Worm (Caenorhabditis elegans) whole organism, mixed stage, embryonic: ENCODE data around the gene mlt-8.

Experiments
- blmp-1 ChIP-seq: fragments of 150-350 bp; optimal IDR thresholded peaks from 2 replicates; lab custom pipeline; 2014; ENCODE audit warnings: missing biosample characterization, missing genetic modification characterization
- drap-1 ChIP-seq: fragments of 200-800 bp; sonication (Bioruptor generic); optimal IDR thresholded peaks from 3 replicates; lab custom pipeline; 2018; ENCODE audit warnings: mild to moderate bottlenecking, missing genetic modification characterization, missing compliant biosample characterization
- nhr-12 ChIP-seq: fragments of 150-350 bp; optimal IDR thresholded peaks from 2 replicates; lab custom pipeline; 2014; ENCODE audit warnings: missing biosample characterization, missing genetic modification characterization
- nhr-28 ChIP-seq: fragments of 150-350 bp; optimal IDR thresholded peaks from 2 replicates; lab custom pipeline; 2014; ENCODE audit warnings: missing biosample characterization, missing genetic modification characterization
- nhr-76 ChIP-seq: sonication (generic microtip); optimal IDR thresholded peaks from 2 replicates; lab custom pipeline; 2017; ENCODE audit warnings: missing biosample characterization, missing genetic modification characterization
- sptf-1 ChIP-seq: sonication (generic microtip); optimal IDR thresholded peaks from 2 replicates; lab custom pipeline; 2017; ENCODE audit warnings: mild to moderate bottlenecking, missing genetic modification characterization, moderate library complexity, missing compliant biosample characterization
- unc-39 ChIP-seq: fragments of 150-350 bp; optimal IDR thresholded peaks from 2 replicates; lab custom pipeline; 2014; ENCODE audit warnings: missing biosample characterization, missing genetic modification characterization
- ztf-11 ChIP-seq: fragments of 150-350 bp; optimal IDR thresholded peaks from 2 replicates; lab custom pipeline; 2014; ENCODE audit warnings: missing biosample characterization, missing genetic modification characterization

DNA sequence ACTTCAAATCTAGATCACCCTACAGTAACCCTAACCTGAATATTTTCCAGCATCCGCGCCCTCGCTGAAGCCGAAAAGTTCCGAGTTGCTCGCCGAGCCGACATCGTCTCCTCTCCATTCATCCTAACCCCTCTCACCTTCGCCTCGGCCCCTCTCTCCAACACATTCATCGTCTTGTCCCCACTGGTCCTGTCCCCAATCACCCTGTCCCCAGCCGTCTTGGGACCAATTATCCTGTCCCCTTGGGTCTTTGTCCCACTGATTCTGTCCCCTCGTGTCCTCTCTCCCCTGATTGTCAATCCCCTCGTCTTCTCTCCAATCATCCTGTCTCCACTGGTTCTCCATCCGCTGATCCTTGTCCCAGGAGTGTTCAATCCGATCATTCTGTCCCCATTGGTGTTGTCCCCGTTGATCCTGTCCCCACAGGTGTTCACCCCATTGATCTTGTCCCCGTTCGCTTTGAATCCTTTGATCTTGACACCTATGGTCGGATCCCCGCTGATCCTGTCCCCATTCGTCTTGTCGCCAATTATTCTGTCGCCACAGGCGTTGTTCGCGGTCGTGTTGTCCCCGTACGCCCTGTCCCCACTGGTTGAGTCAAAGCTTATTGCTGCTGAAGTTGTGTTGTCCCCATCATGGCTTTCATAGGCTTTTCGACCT lies 20.5 kb downstream of the mlt-8 start, which contains the start of gene lips-7:
- no peak for TF ChIP-seq unc-39
- no peak for TF ChIP-seq ztf-11 (tag; lab: Kevin White, UChicago)
- TF ChIP-seq nhr-28 (tag; lab: Kevin White, UChicago), result no peak
- TF ChIP-seq blmp-1 (tag; lab: Kevin White, UChicago), result no peak
- no peak for TF ChIP-seq nhr-12 (tag; lab: Kevin White, UChicago)
- TF ChIP-seq drap-1 (GFP tag; lab: Kevin White, UChicago), result no peak
- TF ChIP-seq nhr-76 (tag; lab: Kevin White, UChicago), result no peak
- no peak for TF ChIP-seq sptf-1 (tag; lab: Kevin White, UChicago)
